Worm (Caenorhabditis elegans) whole organism, L4/young adult: Measurements from ENCODE around the gene pqn-16.

Experiments used
- W03F9.2 ChIP-seq: fragments of 150-350 bp; optimal IDR thresholded peaks from 2 replicates; lab custom pipeline; 2014; ENCODE audit warnings: missing biosample characterization, missing genetic modification characterization
- dao-5 ChIP-seq: sonication (generic microtip); optimal IDR thresholded peaks from 2 replicates; lab custom pipeline; 2016; ENCODE audit warnings: missing genotype, missing genetic modification characterization, moderate library complexity, missing compliant biosample characterization
- him-1 ChIP-seq: sonication (generic microtip); optimal IDR thresholded peaks from 2 replicates; lab custom pipeline; 2016; ENCODE audit warnings: missing genotype, missing genetic modification reagents, missing genetic modification characterization, missing compliant biosample characterization

ce11 chrV:9181669-9182250 is 7.9 kb downstream of the pqn-16 start, which contains the start of gene ptr-1:
- TF ChIP-seq dao-5 (tag; lab: Kevin White, UChicago) (no peak), him-1 (tag; lab: Kevin White, UChicago) (no peak), W03F9.2 (no peak)
